Worm (Caenorhabditis elegans): ENCODE measurements around the gene mob-1.
A peak's percentile ranks its signal among the peaks of the same experiment; 100 is the strongest.

mob-1 gene

ce11 chrIV:11903676-11904075 is 43.3 kb downstream of the mob-1 start:
- TF ChIP-seq tra-1 (GFP tag; IDR thresholded peaks at IDR 0.05) (no peak), aha-1 (tag) (peak; percentile 24), F44E2.7 (GFP tag; IDR thresholded peaks at IDR 0.05) (no peak), gei-8 (GFP tag; optimal IDR thresholded peaks at IDR 0.05) (no peak)

- TF ChIP-seq dpl-1 (GFP tag; optimal IDR thresholded peaks at IDR 0.05) (no peak), skn-1 (tag; optimal IDR thresholded peaks at IDR 0.05) (no peak)
These were observed 48.4 kb downstream of the mob-1 start for ce11 chrIV:11908733-11909132.

ce11 chrIV:11911723-11912122 is 51.4 kb downstream of the mob-1 start, which contains the start of gene VZK822L.2:
TSS of gene VZK822L.2 (plus strand) at chrIV:11912023.
- TF ChIP-seq unc-62 (GFP tag; optimal IDR thresholded peaks at IDR 0.05 in 1 of 2) (peak in 1 of 2 experiments; percentile 18), unc-62 (tag; optimal IDR thresholded peaks at IDR 0.05) (no peak), Y105C5A.15 (GFP tag; IDR thresholded peaks at IDR 0.05) (no peak), arid-1 (GFP tag; conservative IDR thresholded peaks at IDR 0.05) (no peak), unc-39 (tag; optimal IDR thresholded peaks at IDR 0.05) (no peak), ama-1 (optimal IDR thresholded peaks at IDR 0.05) (no peak), hlh-11 (tag; optimal IDR thresholded peaks at IDR 0.05) (no peak), madf-5 (GFP tag; IDR thresholded peaks at IDR 0.05) (no peak), aha-1 (tag) (peak; percentile 43), dmd-6 (GFP tag; IDR thresholded peaks at IDR 0.05) (peak; percentile 33; the same call in 1 of the 2 replicates), pqm-1 (tag; optimal IDR thresholded peaks at IDR 0.05) (peak; percentile 40), daf-16 (GFP tag; optimal IDR thresholded peaks at IDR 0.05) (no peak), daf-16 (tag; optimal IDR thresholded peaks at IDR 0.05) (peak; percentile 17), nhr-28 (tag; optimal IDR thresholded peaks at IDR 0.05) (peak; percentile 23)
